Worm (Caenorhabditis elegans) whole organism, L2 larva: ENCODE data around the gene K01D12.20.

Experiments used
- R02D3.7 ChIP-seq: fragments of 150-350 bp; optimal IDR thresholded peaks from 2 replicates; lab custom pipeline; 2014; ENCODE audit warnings: missing biosample characterization, missing genetic modification characterization
- ZK546.5 ChIP-seq: sonication (generic microtip); optimal IDR thresholded peaks from 2 replicates; lab custom pipeline; 2017; ENCODE audit warnings: missing biosample characterization, missing genetic modification characterization
- ama-1 ChIP-seq: fragments of 150-350 bp; optimal IDR thresholded peaks from 2 replicates; lab custom pipeline; 2018; ENCODE audit warnings: inconsistent platforms
- ceh-82 ChIP-seq: fragments of 150-350 bp; optimal IDR thresholded peaks from 2 replicates; lab custom pipeline; 2014; ENCODE audit warnings: missing biosample characterization, missing genetic modification characterization
- elt-3 ChIP-seq: sonication (generic microtip); optimal IDR thresholded peaks from 2 replicates; lab custom pipeline; 2017; ENCODE audit warnings: missing biosample characterization, missing genetic modification characterization
- nhr-10 ChIP-seq: sonication (generic microtip); optimal IDR thresholded peaks from 2 replicates; lab custom pipeline; 2017; ENCODE audit warnings: missing biosample characterization, missing genetic modification characterization
- nhr-12 ChIP-seq: fragments of 150-350 bp; optimal IDR thresholded peaks from 2 replicates; lab custom pipeline; 2014; ENCODE audit warnings: missing biosample characterization, missing genetic modification characterization
- nhr-25 ChIP-seq: fragments of 150-350 bp; sonication (generic microtip); optimal IDR thresholded peaks from 3 replicates; lab custom pipeline; 2014; ENCODE audit warnings: missing biosample characterization, missing genetic modification characterization
- nhr-6 ChIP-seq: fragments of 150-350 bp; optimal IDR thresholded peaks from 2 replicates; lab custom pipeline; 2014; ENCODE audit warnings: missing biosample characterization, missing genetic modification characterization
- sem-4 ChIP-seq: fragments of 150-350 bp; optimal IDR thresholded peaks from 2 replicates; lab custom pipeline; 2014; ENCODE audit warnings: missing biosample characterization, missing genetic modification reagents, missing genetic modification characterization
- unc-39 ChIP-seq: fragments of 150-350 bp; optimal IDR thresholded peaks from 2 replicates; lab custom pipeline; 2014; ENCODE audit warnings: missing biosample characterization, missing genetic modification characterization
- unc-55 ChIP-seq: fragments of 150-350 bp; sonication (generic microtip); optimal IDR thresholded peaks from 3 replicates; lab custom pipeline; 2014; ENCODE audit warnings: missing biosample characterization, missing genetic modification reagents, missing genetic modification characterization
- unc-62 ChIP-seq: fragments of 150-350 bp; optimal IDR thresholded peaks from 2 replicates; lab custom pipeline; 2014; ENCODE audit warnings: missing biosample characterization, missing genetic modification reagents, missing genetic modification characterization

- TF ChIP-seq unc-55 (GFP tag; lab: Kevin White, UChicago), result no peak
- no peak for TF ChIP-seq nhr-10
- TF ChIP-seq ZK546.5, result no peak
- no peak for TF ChIP-seq ama-1 (lab: Kevin White, UChicago)
- no peak for TF ChIP-seq unc-62 (GFP tag; lab: Kevin White, UChicago)
- TF ChIP-seq elt-3 (tag; lab: Kevin White, UChicago), result no peak
- TF ChIP-seq unc-39 (tag; lab: Kevin White, UChicago), result no peak
- TF ChIP-seq sem-4 (tag; lab: Kevin White, UChicago), result no peak
- no peak for TF ChIP-seq nhr-12
- peak; percentile 41 for TF ChIP-seq nhr-25 (tag; lab: Kevin White, UChicago)
- TF ChIP-seq R02D3.7 (tag; lab: Kevin White, UChicago), result no peak
- no peak for TF ChIP-seq nhr-6 (tag; lab: Kevin White, UChicago)
- TF ChIP-seq ceh-82 (tag; lab: Kevin White, UChicago), result no peak
These were observed 49.3 kb upstream of the K01D12.20 start, which contains the start of gene C54D10.10 for ce11 chrV:12449902-12450301.
